Fruit fly (Drosophila melanogaster) whole organism, embryonic: ENCODE data around the gene Hsp22.

Experiments used
- CG10147 ChIP-seq: fragments of 200-800 bp; sonication (Bioruptor generic); optimal IDR thresholded peaks from 2 replicates; lab custom pipeline; 2019; ENCODE audit warnings: missing biosample characterization, mild to moderate bottlenecking, missing genetic modification characterization, moderate library complexity
- CG10267 ChIP-seq: fragments of 200-800 bp; sonication (Bioruptor generic); optimal IDR thresholded peaks from 2 replicates; lab custom pipeline; 2018; ENCODE audit warnings: missing biosample characterization, mild to moderate bottlenecking, missing genetic modification characterization, moderate library complexity
- CG10565 ChIP-seq: fragments of 200-800 bp; sonication (Bioruptor generic); optimal IDR thresholded peaks from 3 replicates; lab custom pipeline; 2016; ENCODE audit warnings: missing biosample characterization, mild to moderate bottlenecking, missing genetic modification characterization
- CG11085 ChIP-seq: fragments of 200-800 bp; sonication (Bioruptor generic); IDR thresholded peaks from 2 replicates; pipeline ENCODE4 v1.3.6; 2022; ENCODE audit warnings: missing biosample characterization, missing genetic modification characterization
- CG1792 ChIP-seq: fragments of 200-800 bp; sonication (Bioruptor generic); optimal IDR thresholded peaks from 2 replicates; lab custom pipeline; 2016; ENCODE audit warnings: missing biosample characterization, missing genetic modification characterization
- CG18599 ChIP-seq: fragments of 200-800 bp; sonication (Bioruptor generic); optimal IDR thresholded peaks from 3 replicates; lab custom pipeline; 2017; ENCODE audit warnings: missing biosample characterization, missing genetic modification characterization, mild to moderate bottlenecking, moderate library complexity, missing genetic modification reagents
- CG2199 ChIP-seq: fragments of 200-800 bp; sonication (Bioruptor generic); IDR thresholded peaks from 3 replicates; pipeline ENCODE4 v1.3.6; 2022; ENCODE audit warnings: missing biosample characterization, missing genetic modification characterization
- CG30431 ChIP-seq: fragments of 200-800 bp; sonication (Bioruptor generic); optimal IDR thresholded peaks from 2 replicates; lab custom pipeline; 2017; ENCODE audit warnings: missing biosample characterization, missing genetic modification characterization
- CG34376 ChIP-seq: fragments of 200-800 bp; sonication (Bioruptor generic); optimal IDR thresholded peaks from 2 replicates; lab custom pipeline; 2018; ENCODE audit warnings: missing biosample characterization, mild to moderate bottlenecking, missing genetic modification characterization
- CG3838 ChIP-seq: fragments of 200-800 bp; sonication (Bioruptor generic); optimal IDR thresholded peaks from 3 replicates; lab custom pipeline; 2016; ENCODE audit warnings: missing biosample characterization, missing genetic modification characterization
- CG4328 ChIP-seq: fragments of 200-800 bp; sonication (Bioruptor generic); optimal IDR thresholded peaks from 3 replicates; lab custom pipeline; 2017; ENCODE audit warnings: missing biosample characterization, missing genetic modification reagents, missing genetic modification characterization
- CG5953 ChIP-seq: fragments of 200-800 bp; sonication (Bioruptor generic); IDR thresholded peaks from 2 replicates; pipeline ENCODE4 v1.3.6; 2022; ENCODE audit warnings: missing biosample characterization, missing genetic modification characterization
- CG6683 ChIP-seq: fragments of 200-800 bp; sonication (Bioruptor generic); optimal IDR thresholded peaks from 2 replicates; lab custom pipeline; 2017; ENCODE audit warnings: missing biosample characterization, mild to moderate bottlenecking, missing genetic modification characterization, missing genetic modification reagents
- CG6854 ChIP-seq: fragments of 200-800 bp; sonication (Bioruptor generic); optimal IDR thresholded peaks from 3 replicates; lab custom pipeline; 2017; ENCODE audit warnings: missing biosample characterization, mild to moderate bottlenecking, missing genetic modification characterization
- CG9215 ChIP-seq: fragments of 200-800 bp; sonication (Bioruptor generic); IDR thresholded peaks from 2 replicates; pipeline ENCODE4 v1.3.6; 2022; ENCODE audit warnings: missing biosample characterization, missing genetic modification characterization
- Chrac-16 ChIP-seq: fragments of 200-800 bp; sonication (Bioruptor generic); optimal IDR thresholded peaks from 3 replicates; lab custom pipeline; 2016; ENCODE audit warnings: missing biosample characterization, missing genetic modification characterization
- Dbx ChIP-seq: fragments of 200-800 bp; sonication (Bioruptor generic); IDR thresholded peaks from 3 replicates; pipeline ENCODE4 v1.3.6; 2022; ENCODE audit warnings: missing biosample characterization, missing genetic modification characterization
- Deaf1 ChIP-seq: fragments of 200-800 bp; optimal IDR thresholded peaks from 3 replicates; lab custom pipeline; 2019; ENCODE audit warnings: missing biosample characterization, mild to moderate bottlenecking, missing genetic modification characterization, moderate library complexity
- GATAe ChIP-seq: fragments of 200-800 bp; sonication (Bioruptor generic); conservative IDR thresholded peaks from 2 replicates; pipeline ENCODE4 v1.3.6; 2022; ENCODE audit warnings: missing biosample characterization, missing genetic modification characterization
- Hand ChIP-seq: fragments of 200-800 bp; sonication (Bioruptor generic); optimal IDR thresholded peaks from 2 replicates; lab custom pipeline; 2017; ENCODE audit warnings: mild to moderate bottlenecking, missing biosample characterization, missing genetic modification reagents, missing genetic modification characterization
- HmgZ ChIP-seq: fragments of 200-800 bp; sonication (Bioruptor generic); optimal IDR thresholded peaks from 2 replicates; lab custom pipeline; 2018; ENCODE audit warnings: missing biosample characterization, mild to moderate bottlenecking, missing genetic modification characterization
- Jarid2 ChIP-seq: fragments of 200-800 bp; sonication (Bioruptor generic); optimal IDR thresholded peaks from 3 replicates; lab custom pipeline; 2017; ENCODE audit warnings: mild to moderate bottlenecking, missing biosample characterization, missing genetic modification reagents, missing genetic modification characterization
- Lim3 ChIP-seq: fragments of 200-800 bp; sonication (Bioruptor generic); IDR thresholded peaks from 2 replicates; pipeline ENCODE4 v1.3.6; 2022; ENCODE audit warnings: missing biosample characterization, missing genetic modification characterization
- NFAT ChIP-seq: fragments of 200-800 bp; sonication (Bioruptor generic); IDR thresholded peaks from 2 replicates; pipeline ENCODE4 v1.3.6; 2022; ENCODE audit warnings: missing biosample characterization, missing genetic modification characterization
- NK7.1 ChIP-seq: fragments of 200-800 bp; sonication (Bioruptor generic); optimal IDR thresholded peaks from 3 replicates; lab custom pipeline; 2016; ENCODE audit warnings: missing biosample characterization, missing genetic modification characterization
- NfI ChIP-seq: fragments of 200-800 bp; sonication (Bioruptor generic); optimal IDR thresholded peaks from 3 replicates; lab custom pipeline; 2018; ENCODE audit warnings: missing biosample characterization, mild to moderate bottlenecking, missing genetic modification characterization, moderate library complexity
- Oli ChIP-seq: fragments of 200-800 bp; sonication (Bioruptor generic); optimal IDR thresholded peaks from 2 replicates; lab custom pipeline; 2018; ENCODE audit warnings: missing biosample characterization, mild to moderate bottlenecking, missing genetic modification characterization, moderate library complexity
- Sry-δ ChIP-seq: fragments of 200-800 bp; sonication (Bioruptor generic); optimal IDR thresholded peaks from 2 replicates; lab custom pipeline; 2016; ENCODE audit warnings: missing biosample characterization, missing genetic modification characterization
- Ssrp ChIP-seq: fragments of 200-800 bp; sonication (Bioruptor generic); optimal IDR thresholded peaks from 2 replicates; lab custom pipeline; 2018; ENCODE audit warnings: missing biosample characterization, mild to moderate bottlenecking, missing genetic modification characterization, moderate library complexity
- YL-1 ChIP-seq: fragments of 200-800 bp; sonication (Bioruptor generic); optimal IDR thresholded peaks from 3 replicates; lab custom pipeline; 2017; ENCODE audit warnings: missing biosample characterization, mild to moderate bottlenecking, missing genetic modification characterization
- ara ChIP-seq: fragments of 200-800 bp; sonication (Bioruptor generic); IDR thresholded peaks from 2 replicates; pipeline ENCODE4 v1.3.6; 2022; ENCODE audit warnings: missing biosample characterization, missing genetic modification characterization
- ase ChIP-seq: fragments of 200-800 bp; sonication (Bioruptor generic); IDR thresholded peaks from 3 replicates; pipeline ENCODE4 v1.3.6; 2022; ENCODE audit warnings: missing biosample characterization, missing genetic modification characterization
- ato ChIP-seq: fragments of 200-800 bp; sonication (Bioruptor generic); IDR thresholded peaks from 2 replicates; pipeline ENCODE4 v1.3.6; 2022; ENCODE audit warnings: missing biosample characterization, missing genetic modification characterization; ENCODE audit not compliant: partially characterized antibody
- bbx ChIP-seq: fragments of 200-800 bp; sonication (Bioruptor generic); IDR thresholded peaks from 2 replicates; pipeline ENCODE4 v1.3.6; 2022; ENCODE audit warnings: missing biosample characterization, missing genetic modification characterization; ENCODE audit not compliant: partially characterized antibody
- bigmax ChIP-seq: fragments of 200-800 bp; sonication (Bioruptor generic); optimal IDR thresholded peaks from 2 replicates; lab custom pipeline; 2018; ENCODE audit warnings: missing biosample characterization, mild to moderate bottlenecking, missing genetic modification characterization
- btn ChIP-seq: fragments of 200-800 bp; sonication (Bioruptor generic); optimal IDR thresholded peaks from 2 replicates; lab custom pipeline; 2016; ENCODE audit warnings: missing biosample characterization, missing genetic modification characterization
- cato ChIP-seq: fragments of 200-800 bp; sonication (Bioruptor generic); optimal IDR thresholded peaks from 2 replicates; lab custom pipeline; 2016; ENCODE audit warnings: missing biosample characterization, missing genetic modification characterization, borderline replicate concordance
- emc ChIP-seq: fragments of 200-800 bp; sonication (Bioruptor generic); optimal IDR thresholded peaks from 2 replicates; lab custom pipeline; 2016; ENCODE audit warnings: missing biosample characterization, missing genetic modification characterization
- ftz-f1 ChIP-seq: fragments of 200-800 bp; sonication (Bioruptor generic); optimal IDR thresholded peaks from 2 replicates; lab custom pipeline; 2016; ENCODE audit warnings: missing biosample characterization, missing genetic modification characterization
- gcm2 ChIP-seq: fragments of 200-800 bp; sonication (Bioruptor generic); optimal IDR thresholded peaks from 2 replicates; lab custom pipeline; 2016; ENCODE audit warnings: missing biosample characterization, missing genetic modification characterization
- ken ChIP-seq: fragments of 200-800 bp; sonication (Bioruptor generic); IDR thresholded peaks from 3 replicates; pipeline ENCODE4 v1.3.6; 2022; ENCODE audit warnings: missing biosample characterization, missing genetic modification characterization
- lmd ChIP-seq: fragments of 200-800 bp; sonication (Bioruptor generic); IDR thresholded peaks from 2 replicates; pipeline ENCODE4 v1.3.6; 2022; ENCODE audit warnings: missing biosample characterization, missing genetic modification characterization
- pzg ChIP-seq: fragments of 200-800 bp; sonication (Bioruptor generic); optimal IDR thresholded peaks from 3 replicates; lab custom pipeline; 2018; ENCODE audit warnings: missing biosample characterization, mild to moderate bottlenecking, missing genetic modification characterization, moderate library complexity
- sc ChIP-seq, 3 experiments: fragments of >200 bp in 2 of 3; fragments of 200-800 bp in 1 of 3; sonication (Bioruptor generic) in 1 of 3; optimal IDR thresholded peaks; 2 replicates in 2 of 3; 3 replicates in 1 of 3; lab custom pipeline; 2017; ENCODE audit warnings: mild to moderate bottlenecking in 1 of 3, missing biosample characterization in 1 of 3, missing genetic modification characterization in 1 of 3, missing genetic modification reagents in 1 of 3
- sima ChIP-seq: fragments of 200-800 bp; sonication (Bioruptor generic); optimal IDR thresholded peaks from 2 replicates; lab custom pipeline; 2016; ENCODE audit warnings: missing biosample characterization, missing genetic modification characterization
- so ChIP-seq: fragments of 200-800 bp; sonication (Bioruptor generic); IDR thresholded peaks from 3 replicates; pipeline ENCODE4 v1.3.6; 2022; ENCODE audit warnings: missing biosample characterization, missing genetic modification characterization
- tup ChIP-seq: fragments of 200-800 bp; sonication (Bioruptor generic); optimal IDR thresholded peaks from 2 replicates; lab custom pipeline; 2016; ENCODE audit warnings: missing biosample characterization, mild to moderate bottlenecking, missing genetic modification characterization, moderate library complexity
- twi ChIP-seq: fragments of 200-800 bp; optimal IDR thresholded peaks from 2 replicates; lab custom pipeline; 2019; ENCODE audit warnings: missing biosample characterization, mild to moderate bottlenecking, missing genetic modification characterization, moderate library complexity
- wek ChIP-seq: fragments of 200-800 bp; sonication (Bioruptor generic); optimal IDR thresholded peaks from 3 replicates; lab custom pipeline; 2018; ENCODE audit warnings: missing biosample characterization, mild to moderate bottlenecking, missing genetic modification characterization, moderate library complexity

Gene Hsp22

DNA sequence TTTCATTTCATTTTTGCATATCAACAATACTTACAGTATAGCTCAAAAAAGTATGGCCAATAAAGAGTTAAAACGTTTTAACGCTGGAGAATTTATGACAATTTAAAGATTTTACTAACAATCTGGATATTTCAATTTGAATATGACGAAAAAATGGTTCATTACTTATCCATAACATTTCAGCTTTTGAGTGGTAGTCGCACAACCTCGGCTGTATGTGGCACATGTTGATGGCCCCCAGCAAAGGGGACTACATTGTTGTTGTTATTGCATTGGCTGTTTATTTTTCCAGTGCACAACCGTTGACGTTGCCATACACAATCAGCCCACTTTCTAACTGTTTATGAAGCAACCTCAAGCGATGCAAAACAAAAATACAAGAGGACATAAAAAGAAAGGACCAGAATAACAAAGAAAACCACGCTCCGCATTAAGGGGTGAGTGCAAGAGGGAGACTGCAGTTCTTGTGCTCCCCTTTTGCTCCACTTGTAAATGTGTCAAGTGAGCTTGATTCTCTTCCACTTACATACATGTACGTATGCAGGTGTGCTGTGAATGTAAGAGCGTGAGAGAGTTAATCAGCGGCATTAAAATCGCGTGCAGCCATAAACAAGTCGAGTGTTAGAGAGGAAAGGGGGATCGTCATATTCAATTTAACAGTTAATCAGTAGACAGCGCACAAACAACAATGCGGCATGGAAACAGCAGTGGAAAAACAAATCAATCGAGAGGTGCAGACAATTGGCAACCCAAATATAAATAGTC lies 47.5 kb downstream of the Hsp22 start:
- TF ChIP-seq NfI (peak; percentile 51), emc (no peak), Hand (GFP tag; lab: Kevin White, UChicago) (no peak), CG4328 (GFP tag; lab: Kevin White, UChicago) (no peak), CG30431 (GFP tag; lab: Kevin White, UChicago) (no peak), NK7.1 (GFP tag; lab: Kevin White, UChicago) (no peak), Dbx (GFP tag; lab: Robert Waterston, UW) (0 out of 3 replicates have a peak, but pooled peaks have one; percentile 32), CG11085 (GFP tag; lab: Robert Waterston, UW) (peak; percentile 17; the same call in 1 of the 2 replicates), Lim3 (GFP tag; lab: Robert Waterston, UW) (0 out of 2 replicates have a peak, but pooled peaks have one; percentile 19), gcm2 (GFP tag; lab: Kevin White, UChicago) (no peak), ato (GFP tag; lab: Robert Waterston, UW) (no peak), sc (optimal IDR thresholded peaks at IDR 0.05; lab: Kevin White, UChicago) (no peak), sc (GFP tag; optimal IDR thresholded peaks at IDR 0.05; lab: Kevin White, UChicago) (peak; percentile 10), CG9215 (no peak), so (GFP tag; lab: Robert Waterston, UW) (peak; percentile 68; the same call in 1 of the 3 replicates), twi (no peak), lmd (GFP tag; lab: Robert Waterston, UW) (peak; percentile 41; the same call in 1 of the 2 replicates), ftz-f1 (no peak), YL-1 (GFP tag; lab: Kevin White, UChicago) (no peak), sima (GFP tag; lab: Kevin White, UChicago) (no peak), Jarid2 (no peak), bigmax (no peak), bbx (GFP tag; lab: Robert Waterston, UW) (no peak), cato (GFP tag; lab: Kevin White, UChicago) (no peak), GATAe (GFP tag; lab: Robert Waterston, UW) (no peak), NFAT (GFP tag; lab: Robert Waterston, UW) (no peak), btn (GFP tag; lab: Kevin White, UChicago) (no peak), ase (GFP tag; lab: Robert Waterston, UW) (no peak), CG10267 (tag; lab: Kevin White, UChicago) (peak; percentile 4), Oli (tag; lab: Kevin White, UChicago) (peak; percentile 62), CG5953 (0 out of 2 replicates have a peak, but pooled peaks have one; percentile 12), tup (GFP tag; lab: Kevin White, UChicago) (no peak), HmgZ (tag; lab: Kevin White, UChicago) (no peak), CG1792 (no peak), CG18599 (GFP tag; lab: Kevin White, UChicago) (peak; percentile 38), pzg (GFP tag; lab: Kevin White, UChicago) (no peak), CG10565 (GFP tag; lab: Kevin White, UChicago) (no peak), CG34376 (GFP tag; lab: Kevin White, UChicago) (no peak), CG3838 (no peak), Sry-δ (GFP tag; lab: Kevin White, UChicago) (no peak), Deaf1 (tag; lab: Kevin White, UChicago) (no peak), ara (GFP tag; lab: Robert Waterston, UW) (no peak), wek (GFP tag; lab: Kevin White, UChicago) (no peak), CG6683 (GFP tag; lab: Kevin White, UChicago) (no peak), CG2199 (GFP tag; lab: Robert Waterston, UW) (no peak), CG6854 (no peak), CG10147 (peak; percentile 49), Ssrp (peak; percentile 34), Chrac-16 (peak; percentile 17), ken (GFP tag; lab: Robert Waterston, UW) (peak; percentile 56; the same call in 1 of the 3 replicates)
